Worm (Caenorhabditis elegans) whole organism, midembryonic: ENCODE data around the gene coa-1.

Experiments used
- T22C8.4 ChIP-seq: fragments of 200-800 bp; sonication (Bioruptor generic); IDR thresholded peaks from 2 replicates; pipeline ENCODE4 v1.3.6; 2022; ENCODE audit warnings: missing genetic modification characterization, missing compliant biosample characterization
- flt-1 ChIP-seq: fragments of 200-800 bp; sonication (Bioruptor generic); IDR thresholded peaks from 2 replicates; pipeline ENCODE4 v1.3.6; 2022; ENCODE audit warnings: missing genetic modification characterization, missing compliant biosample characterization
- klf-2 ChIP-seq: fragments of 200-800 bp; sonication (Bioruptor generic); conservative IDR thresholded peaks from 2 replicates; pipeline ENCODE4 v1.3.6; 2022; ENCODE audit warnings: missing genetic modification reagents, missing genetic modification characterization, missing compliant biosample characterization
- tab-1 ChIP-seq: fragments of 200-800 bp; sonication (Bioruptor generic); IDR thresholded peaks from 2 replicates; pipeline ENCODE4 v1.3.6; 2022; ENCODE audit warnings: missing genetic modification characterization, missing compliant biosample characterization
- ztf-23 ChIP-seq: fragments of 200-800 bp; sonication (Bioruptor generic); IDR thresholded peaks from 2 replicates; pipeline ENCODE4 v1.3.6; 2022; ENCODE audit warnings: missing genetic modification reagents, missing genetic modification characterization, missing compliant biosample characterization
- ztf-29 ChIP-seq: fragments of 200-800 bp; sonication (Bioruptor generic); IDR thresholded peaks from 2 replicates; pipeline ENCODE4 v1.3.6; 2022; ENCODE audit warnings: missing genetic modification reagents, missing genetic modification characterization, missing compliant biosample characterization

DNA sequence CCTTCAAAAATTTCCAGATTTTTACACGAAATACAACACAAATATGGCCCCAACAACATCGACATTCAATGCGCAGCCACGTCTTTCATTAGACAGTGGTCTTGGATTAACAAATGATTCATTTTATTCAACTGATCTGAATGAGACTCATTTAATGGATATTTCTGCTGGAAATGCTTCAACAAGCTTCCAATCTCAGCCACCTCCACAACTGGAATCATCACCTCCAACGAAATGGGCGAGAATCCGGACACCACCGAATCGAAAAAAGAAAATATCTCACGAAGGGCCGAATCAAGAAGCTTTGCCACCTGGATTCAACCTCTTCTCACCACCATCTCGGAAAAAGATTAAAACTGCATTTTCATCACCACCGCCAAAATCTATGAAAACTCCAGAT is 25.4 kb upstream of the coa-1 start:
- TF ChIP-seq klf-2, result no peak
- TF ChIP-seq tab-1 (GFP tag; lab: Robert Waterston, UW), result no peak
- TF ChIP-seq ztf-29 (GFP tag; lab: Robert Waterston, UW), result no peak
- no peak for TF ChIP-seq T22C8.4 (GFP tag; lab: Robert Waterston, UW)
- TF ChIP-seq ztf-23 (GFP tag; lab: Robert Waterston, UW), result no peak
- no peak for TF ChIP-seq flt-1 (GFP tag; lab: Robert Waterston, UW)
